Worm (Caenorhabditis elegans) whole organism, L1 larva: ENCODE results near the gene F54D10.7.

Experiments used
- C04F5.9 ChIP-seq: sonication (generic microtip); optimal IDR thresholded peaks from 2 replicates; lab custom pipeline; 2016; ENCODE audit warnings: missing genetic modification characterization, missing compliant biosample characterization
- ama-1 ChIP-seq: fragments of 150-350 bp; optimal IDR thresholded peaks from 2 replicates; lab custom pipeline; 2014
- blmp-1 ChIP-seq: fragments of 150-350 bp; optimal IDR thresholded peaks from 2 replicates; lab custom pipeline; 2014; ENCODE audit warnings: missing biosample characterization, missing genetic modification characterization
- ces-1 ChIP-seq: fragments of 150-350 bp; optimal IDR thresholded peaks from 2 replicates; lab custom pipeline; 2014; ENCODE audit warnings: missing biosample characterization, missing genetic modification reagents, missing genetic modification characterization
- ets-5 ChIP-seq: fragments of 200-800 bp; sonication (Bioruptor generic); IDR thresholded peaks from 2 replicates; pipeline ENCODE4 v1.3.6; 2022; ENCODE audit warnings: missing genetic modification characterization, missing compliant biosample characterization
- lin-15B ChIP-seq: fragments of 150-350 bp; sonication (generic microtip); optimal IDR thresholded peaks from 3 replicates; lab custom pipeline; 2014; ENCODE audit warnings: missing biosample characterization, missing genetic modification characterization
- nhr-20 ChIP-seq: sonication (generic microtip); optimal IDR thresholded peaks from 2 replicates; lab custom pipeline; 2016; ENCODE audit warnings: mild to moderate bottlenecking, missing genetic modification characterization, missing compliant biosample characterization
- nhr-76 ChIP-seq: sonication (generic microtip); optimal IDR thresholded peaks from 2 replicates; lab custom pipeline; 2017; ENCODE audit warnings: missing biosample characterization, missing genetic modification characterization
- rnt-1 ChIP-seq: sonication (generic microtip); optimal IDR thresholded peaks from 2 replicates; lab custom pipeline; 2016; ENCODE audit warnings: mild to moderate bottlenecking, missing genetic modification characterization, moderate library complexity, missing compliant biosample characterization
- snpc-4 ChIP-seq: fragments of 150-350 bp; optimal IDR thresholded peaks from 2 replicates; lab custom pipeline; 2014; ENCODE audit warnings: missing biosample characterization, missing genetic modification characterization
- unc-62 ChIP-seq: fragments of 150-350 bp; optimal IDR thresholded peaks from 2 replicates; lab custom pipeline; 2014; ENCODE audit warnings: missing biosample characterization, missing genetic modification reagents, missing genetic modification characterization
- zag-1 ChIP-seq: fragments of 150-350 bp; optimal IDR thresholded peaks from 2 replicates; lab custom pipeline; 2014; ENCODE audit warnings: missing biosample characterization, missing genetic modification characterization

ce11 chrII:3862053-3862452 is 41.0 kb upstream of the F54D10.7 start:
- TF ChIP-seq nhr-76 (no peak), unc-62 (GFP tag; lab: Kevin White, UChicago) (no peak), ces-1 (no peak), rnt-1 (tag; lab: Kevin White, UChicago) (no peak), blmp-1 (tag; lab: Kevin White, UChicago) (no peak), zag-1 (tag; lab: Kevin White, UChicago) (no peak), ets-5 (GFP tag; lab: Robert Waterston, UW) (no peak), C04F5.9 (no peak), ama-1 (no peak), snpc-4 (tag; lab: Kevin White, UChicago) (no peak), nhr-20 (tag; lab: Kevin White, UChicago) (no peak), lin-15B (no peak)
